Worm (Caenorhabditis elegans): ENCODE results near the gene C16C8.27.

ce11 chrII:3429400-3429799 is 12.1 kb upstream of the C16C8.27 start, which contains the start of gene C16C8.18:
- TF ChIP-seq elt-4 (tag; optimal IDR thresholded peaks at IDR 0.05) (no peak), ceh-22 (tag; optimal IDR thresholded peaks at IDR 0.05) (no peak), pqm-1 (tag; optimal IDR thresholded peaks at IDR 0.05) (no peak), gmeb-2 (tag; optimal IDR thresholded peaks at IDR 0.05) (no peak), T23F11.4 (GFP tag; optimal IDR thresholded peaks at IDR 0.05) (no peak), Y22D7AL.16 (tag; optimal IDR thresholded peaks at IDR 0.05) (no peak), npax-4 (tag; optimal IDR thresholded peaks at IDR 0.05) (no peak), fkh-10 (GFP tag; optimal IDR thresholded peaks at IDR 0.05) (no peak)
